Worm (Caenorhabditis elegans): ENCODE results near the gene moma-1.
A peak's percentile ranks its signal among the peaks of the same experiment; 100 is the strongest.

The moma-1 gene

ce11 chrIII:880840-881239 is 28.6 kb upstream of the moma-1 start:
- TF ChIP-seq nhr-111 (GFP tag; optimal IDR thresholded peaks at IDR 0.05), result no peak
- 0 out of 2 replicates have a peak, but pooled peaks have one; percentile 11 for TF ChIP-seq dmd-6 (GFP tag; IDR thresholded peaks at IDR 0.05)
- TF ChIP-seq snpc-1.2 (GFP tag; IDR thresholded peaks at IDR 0.05), result no peak

- TF ChIP-seq mxl-3 (GFP tag; optimal IDR thresholded peaks at IDR 0.05) (no peak), lsy-2 (tag; optimal IDR thresholded peaks at IDR 0.05) (no peak), ZK337.2 (GFP tag; IDR thresholded peaks at IDR 0.05) (no peak), nhr-42 (GFP tag; IDR thresholded peaks at IDR 0.05) (no peak), duxl-1 (tag; optimal IDR thresholded peaks at IDR 0.05; ENCODE audit: poor library complexity) (no peak), mep-1 (tag; optimal IDR thresholded peaks at IDR 0.05) (no peak), nhr-6 (tag; optimal IDR thresholded peaks at IDR 0.05) (no peak), nhr-28 (tag; optimal IDR thresholded peaks at IDR 0.05) (no peak), nhr-11 (tag; optimal IDR thresholded peaks at IDR 0.05) (no peak), snpc-4 (tag; optimal IDR thresholded peaks at IDR 0.05) (no peak), D1046.2 (GFP tag; IDR thresholded peaks at IDR 0.05) (no peak)
Observed at ce11 chrIII:879634-880033, 27.4 kb upstream of the moma-1 start, which contains the start of the genes T24C4.5 and ucr-2.3. Gene T24C4.5, minus strand, starts transcription at chrIII:879734. Gene ucr-2.3, plus strand, starts transcription at chrIII:879860.

ce11 chrIII:873432-873831 is 21.2 kb upstream of the moma-1 start, which contains the start of gene clc-19:
Gene clc-19, minus strand, starts transcription at chrIII:873566.
- TF ChIP-seq sdz-12 (GFP tag; optimal IDR thresholded peaks at IDR 0.05) (no peak), duxl-1 (tag; optimal IDR thresholded peaks at IDR 0.05; ENCODE audit: poor library complexity) (no peak), dve-1 (tag; optimal IDR thresholded peaks at IDR 0.05; ENCODE audit: insufficient read depth) (peak; percentile 31), hlh-11 (tag; optimal IDR thresholded peaks at IDR 0.05) (no peak), nhr-11 (tag; optimal IDR thresholded peaks at IDR 0.05) (no peak), T26A8.4 (GFP tag; IDR thresholded peaks at IDR 0.05) (no peak), nhr-6 (tag; optimal IDR thresholded peaks at IDR 0.05) (peak; percentile 54), lin-29 (GFP tag; IDR thresholded peaks at IDR 0.05) (no peak), pqm-1 (tag; optimal IDR thresholded peaks at IDR 0.05) (peak; percentile 49), aha-1 (tag) (no peak), ceh-28 (tag; optimal IDR thresholded peaks at IDR 0.05) (no peak), nhr-41 (GFP tag; IDR thresholded peaks at IDR 0.05) (no peak), unc-130 (GFP tag; optimal IDR thresholded peaks at IDR 0.05) (no peak), snpc-4 (tag; optimal IDR thresholded peaks at IDR 0.05) (no peak), daf-16 (GFP tag; optimal IDR thresholded peaks at IDR 0.05) (no peak), daf-16 (tag; optimal IDR thresholded peaks at IDR 0.05) (peak; percentile 19), arid-1 (GFP tag; conservative IDR thresholded peaks at IDR 0.05) (no peak), nhr-28 (tag; optimal IDR thresholded peaks at IDR 0.05) (no peak), nhr-102 (tag; optimal IDR thresholded peaks at IDR 0.05) (no peak), fos-1 (tag; optimal IDR thresholded peaks at IDR 0.05) (no peak), dmd-6 (GFP tag; IDR thresholded peaks at IDR 0.05) (peak; percentile 35; the same call in 1 of the 2 replicates), lim-7 (GFP tag; IDR thresholded peaks at IDR 0.05) (no peak), set-16 (GFP tag; IDR thresholded peaks at IDR 0.05) (no peak), F26F4.8 (GFP tag; conservative IDR thresholded peaks at IDR 0.05) (no peak)

- TF ChIP-seq ztf-7 (tag; optimal IDR thresholded peaks at IDR 0.05), result no peak
- TF ChIP-seq aha-1 (tag), result peak; percentile 11
Observed at ce11 chrIII:872373-872772, 20.2 kb upstream of the moma-1 start, which contains the start of the genes T24C4.3 and clc-20. Gene T24C4.3, minus strand, starts transcription at chrIII:872473. Gene clc-20, plus strand, starts transcription at chrIII:872583.

- TF ChIP-seq ceh-62 (tag; optimal IDR thresholded peaks at IDR 0.05) (no peak), madf-5 (GFP tag; IDR thresholded peaks at IDR 0.05) (no peak), nhr-6 (tag; optimal IDR thresholded peaks at IDR 0.05) (no peak), mxl-2 (GFP tag; conservative IDR thresholded peaks at IDR 0.05) (no peak), lin-1 (GFP tag; IDR thresholded peaks at IDR 0.05) (no peak), ctbp-1 (GFP tag; IDR thresholded peaks at IDR 0.05) (no peak), F44E2.7 (GFP tag; IDR thresholded peaks at IDR 0.05) (no peak), duxl-1 (tag; optimal IDR thresholded peaks at IDR 0.05; ENCODE audit: poor library complexity) (no peak), T26A8.4 (GFP tag; IDR thresholded peaks at IDR 0.05) (no peak), F10B5.3 (tag; optimal IDR thresholded peaks at IDR 0.05) (no peak), pha-4 (GFP tag; IDR thresholded peaks at IDR 0.05) (no peak), pha-4 (tag; optimal IDR thresholded peaks at IDR 0.05) (no peak), zag-1 (tag; optimal IDR thresholded peaks at IDR 0.05) (no peak)
Observed at ce11 chrIII:870555-870954, 18.4 kb upstream of the moma-1 start.

Data from whole organism, L4 larva.